Worm (Caenorhabditis elegans) whole organism, young adult: ENCODE measurements around the gene F22B5.4.

ENCODE experiments used
- ceh-27 ChIP-seq: fragments of 200-800 bp; sonication (Bioruptor generic); optimal IDR thresholded peaks from 2 replicates; lab custom pipeline; 2018; ENCODE audit warnings: mild to moderate bottlenecking, missing genetic modification characterization, moderate library complexity, missing compliant biosample characterization
- chd-7 ChIP-seq: sonication (generic microtip); optimal IDR thresholded peaks from 2 replicates; lab custom pipeline; 2016; ENCODE audit warnings: mild to moderate bottlenecking, missing genetic modification characterization, moderate library complexity, missing compliant biosample characterization
- lir-1 ChIP-seq: fragments of 200-800 bp; sonication (Bioruptor generic); conservative IDR thresholded peaks from 2 replicates; pipeline ENCODE4 v1.3.6; 2022; ENCODE audit warnings: missing genetic modification reagents, missing genetic modification characterization, missing compliant biosample characterization
- nhr-80 ChIP-seq: sonication (generic microtip); optimal IDR thresholded peaks from 2 replicates; lab custom pipeline; 2016; ENCODE audit warnings: missing genetic modification characterization, missing compliant biosample characterization
- repo-1 ChIP-seq: sonication (generic microtip); optimal IDR thresholded peaks from 2 replicates; lab custom pipeline; 2017; ENCODE audit warnings: mild to moderate bottlenecking, missing genetic modification characterization, missing compliant biosample characterization

- TF ChIP-seq lir-1 (GFP tag; lab: Robert Waterston, UW) (no peak), repo-1 (tag; lab: Kevin White, UChicago) (no peak), nhr-80 (no peak), ceh-27 (GFP tag; lab: Kevin White, UChicago) (no peak), chd-7 (tag; lab: Kevin White, UChicago) (no peak)
Observed at ce11 chrII:8415035-8415434, 34.5 kb upstream of the F22B5.4 start.
